Worm (Caenorhabditis elegans) whole organism, young adult: Measurements from ENCODE around the gene ncap-1.

Experiments
- C17E4.6 ChIP-seq: fragments of 200-800 bp; sonication (Bioruptor generic); IDR thresholded peaks from 2 replicates; pipeline ENCODE4 v1.3.6; 2022; ENCODE audit warnings: missing genetic modification reagents, missing genetic modification characterization, missing compliant biosample characterization
- F22D6.2 ChIP-seq: sonication (generic microtip); optimal IDR thresholded peaks from 2 replicates; lab custom pipeline; 2016; ENCODE audit warnings: mild to moderate bottlenecking, missing genetic modification characterization, missing compliant biosample characterization
- F52B5.7 ChIP-seq: sonication (generic microtip); optimal IDR thresholded peaks from 2 replicates; lab custom pipeline; 2016; ENCODE audit warnings: mild to moderate bottlenecking, missing genetic modification characterization, missing compliant biosample characterization
- Y56A3A.18 ChIP-seq: fragments of 200-800 bp; sonication (Bioruptor generic); IDR thresholded peaks from 2 replicates; pipeline ENCODE4 v1.3.6; 2022; ENCODE audit warnings: missing genetic modification reagents, missing genetic modification characterization, missing compliant biosample characterization
- Y67H2A.10 ChIP-seq: fragments of 200-800 bp; sonication (Bioruptor generic); conservative IDR thresholded peaks from 2 replicates; pipeline ENCODE4 v1.3.6; 2022; ENCODE audit warnings: missing genetic modification reagents, missing genetic modification characterization, missing compliant biosample characterization
- aptf-2 ChIP-seq: fragments of 200-800 bp; sonication (Bioruptor generic); conservative IDR thresholded peaks from 2 replicates; pipeline ENCODE4 v1.3.6; 2022; ENCODE audit warnings: missing genetic modification reagents, missing genetic modification characterization, missing compliant biosample characterization
- atf-7 ChIP-seq: sonication (generic microtip); optimal IDR thresholded peaks from 2 replicates; lab custom pipeline; 2017; ENCODE audit warnings: mild to moderate bottlenecking, missing genetic modification characterization, missing compliant biosample characterization
- attf-6 ChIP-seq: fragments of 200-800 bp; sonication (Bioruptor generic); IDR thresholded peaks from 2 replicates; pipeline ENCODE4 v1.3.6; 2022; ENCODE audit warnings: missing genetic modification reagents, missing genetic modification characterization, missing compliant biosample characterization
- ceh-79 ChIP-seq: sonication (generic microtip); optimal IDR thresholded peaks from 2 replicates; lab custom pipeline; 2017; ENCODE audit warnings: mild to moderate bottlenecking, missing genetic modification characterization, missing compliant biosample characterization
- ceh-91 ChIP-seq: fragments of 200-800 bp; sonication (Bioruptor generic); IDR thresholded peaks from 2 replicates; pipeline ENCODE4 v1.3.6; 2022; ENCODE audit warnings: missing genetic modification reagents, missing genetic modification characterization, missing compliant biosample characterization
- egl-18 ChIP-seq: fragments of 200-800 bp; sonication (Bioruptor generic); IDR thresholded peaks from 2 replicates; pipeline ENCODE4 v1.3.6; 2022; ENCODE audit warnings: missing genetic modification reagents, missing genetic modification characterization, missing compliant biosample characterization
- ekl-4 ChIP-seq: fragments of 200-800 bp; sonication (Bioruptor generic); IDR thresholded peaks from 2 replicates; pipeline ENCODE4 v1.3.6; 2022; ENCODE audit warnings: missing genetic modification reagents, missing genetic modification characterization, missing compliant biosample characterization
- hmg-20 ChIP-seq: fragments of 200-800 bp; sonication (Bioruptor generic); IDR thresholded peaks from 2 replicates; pipeline ENCODE4 v1.3.6; 2022; ENCODE audit warnings: missing genetic modification reagents, missing genetic modification characterization, missing compliant biosample characterization
- lag-1 ChIP-seq: fragments of 200-800 bp; sonication (Bioruptor generic); IDR thresholded peaks from 2 replicates; pipeline ENCODE4 v1.3.6; 2022; ENCODE audit warnings: missing genetic modification reagents, missing genetic modification characterization, missing compliant biosample characterization
- let-607 ChIP-seq, 2 experiments: fragments of 200-800 bp in 1 of 2; sonication (Bioruptor generic) in 1 of 2; sonication (generic microtip) in 1 of 2; optimal IDR thresholded peaks; 2 replicates each; lab custom pipeline; 2016 to 2018; ENCODE audit warnings: mild to moderate bottlenecking in 2 of 2, missing compliant biosample characterization in 2 of 2, missing genetic modification characterization in 2 of 2, moderate library complexity in 2 of 2, missing genotype in 1 of 2
- mcd-1 ChIP-seq: fragments of 200-800 bp; sonication (Bioruptor generic); IDR thresholded peaks from 2 replicates; pipeline ENCODE4 v1.3.6; 2022; ENCODE audit warnings: missing genetic modification reagents, missing genetic modification characterization, missing compliant biosample characterization
- nhr-120 ChIP-seq: fragments of 200-800 bp; sonication (Bioruptor generic); IDR thresholded peaks from 2 replicates; pipeline ENCODE4 v1.3.6; 2022; ENCODE audit warnings: missing genetic modification characterization, missing compliant biosample characterization
- rcor-1 ChIP-seq: fragments of 200-800 bp; sonication (Bioruptor generic); IDR thresholded peaks from 2 replicates; pipeline ENCODE4 v1.3.6; 2022; ENCODE audit warnings: missing genetic modification reagents, missing genetic modification characterization, missing compliant biosample characterization
- sdz-38 ChIP-seq: sonication (generic microtip); optimal IDR thresholded peaks from 2 replicates; lab custom pipeline; 2016; ENCODE audit warnings: missing genotype, missing genetic modification characterization, missing compliant biosample characterization
- unc-130 ChIP-seq: sonication (generic microtip); optimal IDR thresholded peaks from 2 replicates; lab custom pipeline; 2016; ENCODE audit warnings: missing genetic modification reagents, missing genetic modification characterization, missing compliant biosample characterization
- zfh-2 ChIP-seq: fragments of 200-800 bp; sonication (Bioruptor generic); conservative IDR thresholded peaks from 2 replicates; pipeline ENCODE4 v1.3.6; 2022; ENCODE audit warnings: missing genetic modification reagents, missing genetic modification characterization, missing compliant biosample characterization
- ztf-3 ChIP-seq: fragments of 200-800 bp; sonication (Bioruptor generic); optimal IDR thresholded peaks from 2 replicates; lab custom pipeline; 2018; ENCODE audit warnings: mild to moderate bottlenecking, missing genetic modification characterization, missing compliant biosample characterization

Gene ncap-1

ce11 chrII:2866541-2867124 is 52.5 kb downstream of the ncap-1 start, which contains the start of the genes Y110A2AL.9 and Y110A2AL.3:
Gene Y110A2AL.9, minus strand, starts transcription at chrII:2866641.
Gene Y110A2AL.3, plus strand, starts transcription at chrII:2867074.
- TF ChIP-seq atf-7 (tag; lab: Kevin White, UChicago) (no peak), unc-130 (GFP tag; lab: Kevin White, UChicago) (no peak), Y56A3A.18 (GFP tag; lab: Robert Waterston, UW) (no peak), hmg-20 (GFP tag; lab: Robert Waterston, UW) (no peak), attf-6 (no peak)

- TF ChIP-seq ceh-79 (tag; lab: Kevin White, UChicago) (no peak), C17E4.6 (GFP tag; lab: Robert Waterston, UW) (no peak), nhr-120 (GFP tag; lab: Robert Waterston, UW) (0 out of 2 replicates have a peak, but pooled peaks have one; percentile 28), zfh-2 (GFP tag; lab: Robert Waterston, UW) (peak; percentile 55; the same call in 1 of the 2 replicates)
- TF ChIP-seq, all 124 proteins: peak for 2
These were observed 53.8 kb downstream of the ncap-1 start for ce11 chrII:2865355-2865754.

- TF ChIP-seq Y67H2A.10 (GFP tag; lab: Robert Waterston, UW) (no peak), rcor-1 (GFP tag; lab: Robert Waterston, UW) (no peak), egl-18 (GFP tag; lab: Robert Waterston, UW) (no peak), ztf-3 (GFP tag; lab: Kevin White, UChicago) (no peak), let-607 (tag; optimal IDR thresholded peaks at IDR 0.05; lab: Kevin White, UChicago) (no peak), sdz-38 (tag; lab: Kevin White, UChicago) (no peak), aptf-2 (GFP tag; lab: Robert Waterston, UW) (no peak), ekl-4 (no peak), lag-1 (no peak), attf-6 (no peak), F52B5.7 (tag; lab: Kevin White, UChicago) (no peak), ceh-91 (GFP tag; lab: Robert Waterston, UW) (no peak), F22D6.2 (tag; lab: Kevin White, UChicago) (no peak), mcd-1 (no peak)
These were observed 54.9 kb downstream of the ncap-1 start, which contains the start of gene Y110A2AL.5 for ce11 chrII:2864229-2864628. Gene Y110A2AL.5, plus strand, starts transcription at chrII:2864529.
